Worm (Caenorhabditis elegans): ENCODE measurements around the gene Y55F3BR.2.

ce11 chrIV:860810-861209 is 2.1 kb downstream of the Y55F3BR.2 start:
- no peak for TF ChIP-seq lin-13 (GFP tag; optimal IDR thresholded peaks at IDR 0.05)
- no peak for TF ChIP-seq dmd-8 (GFP tag; IDR thresholded peaks at IDR 0.05)
- TF ChIP-seq dmd-9 (GFP tag; IDR thresholded peaks at IDR 0.05), result no peak
- no peak for TF ChIP-seq ceh-32 (tag; optimal IDR thresholded peaks at IDR 0.05; ENCODE audit: poor library complexity)
- TF ChIP-seq nhr-237 (tag; optimal IDR thresholded peaks at IDR 0.05), result no peak
- TF ChIP-seq nhr-77 (tag; optimal IDR thresholded peaks at IDR 0.05), result no peak

Data from whole organism, L4 larva.